Fruit fly (Drosophila melanogaster) whole organism, adult: ENCODE data around the gene CG9135.
A peak's percentile ranks its signal among the peaks of the same experiment; 100 is the strongest.

Experiments
- CG11617 ChIP-seq: fragments of 200-800 bp; sonication (Bioruptor generic); optimal IDR thresholded peaks from 2 replicates; lab custom pipeline; 2017; ENCODE audit warnings: mild to moderate bottlenecking, missing biosample characterization, missing genetic modification reagents, missing genetic modification characterization
- CG12768 ChIP-seq: fragments of 200-800 bp; sonication (Bioruptor generic); optimal IDR thresholded peaks from 2 replicates; lab custom pipeline; 2017; ENCODE audit warnings: missing biosample characterization, missing genetic modification characterization, mild to moderate bottlenecking, moderate library complexity, missing genetic modification reagents
- CG14711 ChIP-seq: fragments of 200-800 bp; sonication (Bioruptor generic); optimal IDR thresholded peaks from 2 replicates; lab custom pipeline; 2018; ENCODE audit warnings: missing biosample characterization, mild to moderate bottlenecking, missing genetic modification characterization, moderate library complexity
- CG1620 ChIP-seq: fragments of 200-800 bp; sonication (Bioruptor generic); optimal IDR thresholded peaks from 2 replicates; lab custom pipeline; 2016; ENCODE audit warnings: missing biosample characterization, missing genetic modification characterization
- CG33017 ChIP-seq: fragments of 200-800 bp; sonication (Bioruptor generic); optimal IDR thresholded peaks from 2 replicates; lab custom pipeline; 2018; ENCODE audit warnings: missing biosample characterization, mild to moderate bottlenecking, missing genetic modification characterization, moderate library complexity
- CG5204 ChIP-seq: fragments of 200-800 bp; sonication (Bioruptor generic); optimal IDR thresholded peaks from 2 replicates; lab custom pipeline; 2016; ENCODE audit warnings: missing biosample characterization, missing genetic modification characterization
- CG7045 ChIP-seq: fragments of 200-800 bp; sonication (Bioruptor generic); optimal IDR thresholded peaks from 2 replicates; lab custom pipeline; 2017; ENCODE audit warnings: missing biosample characterization, mild to moderate bottlenecking, missing genetic modification characterization
- CG7101 ChIP-seq: fragments of 200-800 bp; sonication (Bioruptor generic); optimal IDR thresholded peaks from 2 replicates; lab custom pipeline; 2018; ENCODE audit warnings: missing biosample characterization, mild to moderate bottlenecking, missing genetic modification characterization, moderate library complexity
- Clk ChIP-seq: fragments of 200-800 bp; sonication (Bioruptor generic); optimal IDR thresholded peaks from 2 replicates; lab custom pipeline; 2017; ENCODE audit warnings: missing biosample characterization, missing genetic modification characterization
- Crg-1 ChIP-seq: fragments of 200-800 bp; sonication (Bioruptor generic); optimal IDR thresholded peaks from 2 replicates; lab custom pipeline; 2016; ENCODE audit warnings: missing biosample characterization, missing genetic modification characterization
- Hr96 ChIP-seq: fragments of 200-800 bp; sonication (Bioruptor generic); optimal IDR thresholded peaks from 2 replicates; lab custom pipeline; 2016; ENCODE audit warnings: missing biosample characterization, missing genetic modification characterization
- Mnt ChIP-seq: fragments of 200-800 bp; sonication (Bioruptor generic); optimal IDR thresholded peaks from 2 replicates; lab custom pipeline; 2016; ENCODE audit warnings: missing biosample characterization, mild to moderate bottlenecking, missing genetic modification characterization
- bab1 ChIP-seq: fragments of 200-800 bp; sonication (Bioruptor generic); optimal IDR thresholded peaks from 3 replicates; lab custom pipeline; 2019; ENCODE audit warnings: missing biosample characterization, mild to moderate bottlenecking, missing genetic modification characterization, moderate library complexity
- cic ChIP-seq: fragments of 200-800 bp; sonication (Bioruptor generic); optimal IDR thresholded peaks from 2 replicates; lab custom pipeline; 2017; ENCODE audit warnings: missing biosample characterization, mild to moderate bottlenecking, missing genetic modification characterization, moderate library complexity
- cnc ChIP-seq, 2 experiments: fragments of >200 bp; optimal IDR thresholded peaks; 2 replicates each; lab custom pipeline; 2017
- kay ChIP-seq: fragments of 200-800 bp; sonication (Bioruptor generic); peaks from one replicate; lab custom pipeline; 2016; ENCODE audit warnings: missing biosample characterization, missing genetic modification characterization, borderline replicate concordance
- ovo ChIP-seq: fragments of 200-800 bp; sonication (Bioruptor generic); optimal IDR thresholded peaks from 2 replicates; lab custom pipeline; 2016; ENCODE audit warnings: missing biosample characterization, missing genetic modification characterization
- pad ChIP-seq: fragments of 200-800 bp; sonication (Bioruptor generic); optimal IDR thresholded peaks from 3 replicates; lab custom pipeline; 2017; ENCODE audit warnings: missing biosample characterization, missing genetic modification characterization, mild to moderate bottlenecking, moderate library complexity, missing genetic modification reagents
- tj ChIP-seq: fragments of 200-800 bp; sonication (Bioruptor generic); optimal IDR thresholded peaks from 3 replicates; lab custom pipeline; 2017; ENCODE audit warnings: missing biosample characterization, mild to moderate bottlenecking, missing genetic modification characterization, moderate library complexity
- toe ChIP-seq: fragments of 200-800 bp; sonication (Bioruptor generic); optimal IDR thresholded peaks from 2 replicates; lab custom pipeline; 2016; ENCODE audit warnings: missing biosample characterization, missing genetic modification characterization

Gene CG9135

dm6 chr2L:6053874-6054469, 3.4 kb downstream of the CG9135 start, which contains the start of gene CG13995:
Gene CG13995, plus strand, starts transcription at chr2L:6054302.
- TF ChIP-seq toe (GFP tag; lab: Kevin White, UChicago) (no peak), Mnt (no peak), pad (no peak), CG1620 (GFP tag; lab: Kevin White, UChicago) (no peak), Hr96 (GFP tag; lab: Kevin White, UChicago) (no peak), CG12768 (GFP tag; lab: Kevin White, UChicago) (no peak), CG33017 (tag; lab: Kevin White, UChicago) (no peak), bab1 (GFP tag; lab: Kevin White, UChicago) (no peak), CG14711 (tag; lab: Kevin White, UChicago) (no peak), CG11617 (GFP tag; lab: Kevin White, UChicago) (no peak), CG7101 (tag; lab: Kevin White, UChicago) (no peak), Crg-1 (GFP tag; lab: Kevin White, UChicago) (no peak), kay (GFP tag; lab: Kevin White, UChicago) (no peak), cic (GFP tag; lab: Kevin White, UChicago) (no peak), tj (GFP tag; lab: Kevin White, UChicago) (no peak), CG7045 (GFP tag; lab: Kevin White, UChicago) (no peak), ovo (GFP tag; lab: Kevin White, UChicago) (no peak), cnc (optimal IDR thresholded peaks at IDR 0.05; lab: Kevin White, UChicago) (no peak)

- TF ChIP-seq CG7045 (GFP tag; lab: Kevin White, UChicago) (no peak), CG1620 (GFP tag; lab: Kevin White, UChicago) (no peak), CG14711 (tag; lab: Kevin White, UChicago) (no peak), ovo (GFP tag; lab: Kevin White, UChicago) (no peak), CG12768 (GFP tag; lab: Kevin White, UChicago) (no peak), CG5204 (no peak), pad (no peak), Mnt (no peak), cic (GFP tag; lab: Kevin White, UChicago) (no peak), toe (GFP tag; lab: Kevin White, UChicago) (no peak), kay (GFP tag; lab: Kevin White, UChicago) (no peak), Clk (GFP tag; lab: Kevin White, UChicago) (no peak), tj (GFP tag; lab: Kevin White, UChicago) (no peak), bab1 (GFP tag; lab: Kevin White, UChicago) (no peak)
These were observed 9.6 kb downstream of the CG9135 start, which contains the start of gene CG34180 for dm6 chr2L:6060210-6060609. Gene CG34180, plus strand, starts transcription at chr2L:6060510.

dm6 chr2L:6062382-6063082, 11.9 kb downstream of the CG9135 start, which contains the start of the genes ND-51 and CG13994:
Gene ND-51, minus strand, starts transcription at chr2L:6062757.
Gene CG13994, plus strand, starts transcription at chr2L:6062989.
- TF ChIP-seq CG7045 (GFP tag; lab: Kevin White, UChicago) (peak; percentile 83), CG14711 (tag; lab: Kevin White, UChicago) (peak; percentile 78), cic (GFP tag; lab: Kevin White, UChicago) (peak; percentile 80), ovo (GFP tag; lab: Kevin White, UChicago) (peak; percentile 74), CG7101 (tag; lab: Kevin White, UChicago) (peak; percentile 79), Clk (GFP tag; lab: Kevin White, UChicago) (peak; percentile 81), cnc (optimal IDR thresholded peaks at IDR 0.05; lab: Kevin White, UChicago) (no peak), bab1 (GFP tag; lab: Kevin White, UChicago) (peak; percentile 86), pad (peak; percentile 67), kay (GFP tag; lab: Kevin White, UChicago) (no peak), toe (GFP tag; lab: Kevin White, UChicago) (peak; percentile 94), CG5204 (no peak), CG1620 (GFP tag; lab: Kevin White, UChicago) (peak; percentile 85), CG12768 (GFP tag; lab: Kevin White, UChicago) (peak; percentile 76), Hr96 (GFP tag; lab: Kevin White, UChicago) (peak; percentile 87), Mnt (peak; percentile 77), tj (GFP tag; lab: Kevin White, UChicago) (peak; percentile 61), Crg-1 (GFP tag; lab: Kevin White, UChicago) (peak; percentile 61), CG33017 (tag; lab: Kevin White, UChicago) (peak; percentile 81), CG11617 (GFP tag; lab: Kevin White, UChicago) (peak; percentile 83)

- TF ChIP-seq CG33017 (tag; lab: Kevin White, UChicago) = peak; percentile 99
- peak; percentile 85 for TF ChIP-seq cic (GFP tag; lab: Kevin White, UChicago)
- no peak for TF ChIP-seq CG5204
- TF ChIP-seq CG12768 (GFP tag; lab: Kevin White, UChicago) = peak; percentile 97
- TF ChIP-seq CG1620 (GFP tag; lab: Kevin White, UChicago) = peak; percentile 71
- peak; percentile 95 for TF ChIP-seq Crg-1 (GFP tag; lab: Kevin White, UChicago)
- no peak for TF ChIP-seq cnc (optimal IDR thresholded peaks at IDR 0.05; lab: Kevin White, UChicago)
- TF ChIP-seq Clk (GFP tag; lab: Kevin White, UChicago) = peak; percentile 67
- TF ChIP-seq Mnt = peak; percentile 78
- TF ChIP-seq bab1 (GFP tag; lab: Kevin White, UChicago) = peak; percentile 99
- TF ChIP-seq Hr96 (GFP tag; lab: Kevin White, UChicago) = peak; percentile 87
- peak; percentile 99 for TF ChIP-seq CG7101 (tag; lab: Kevin White, UChicago)
- TF ChIP-seq CG11617 (GFP tag; lab: Kevin White, UChicago) = peak; percentile 93
- peak; percentile 98 for TF ChIP-seq CG14711 (tag; lab: Kevin White, UChicago)
- peak; percentile 89 for TF ChIP-seq CG7045 (GFP tag; lab: Kevin White, UChicago)
- no peak for TF ChIP-seq kay (GFP tag; lab: Kevin White, UChicago)
- TF ChIP-seq pad = peak; percentile 88
- TF ChIP-seq tj (GFP tag; lab: Kevin White, UChicago) = peak; percentile 88
- peak; percentile 54 for TF ChIP-seq toe (GFP tag; lab: Kevin White, UChicago)
- TF ChIP-seq ovo (GFP tag; lab: Kevin White, UChicago) = no peak
These were observed 15.2 kb downstream of the CG9135 start, which contains the start of the genes Fbw5 and CG9147 for dm6 chr2L:6065823-6066222. Gene Fbw5, minus strand, starts transcription at chr2L:6065953. Gene CG9147, plus strand, starts transcription at chr2L:6065997.
